Fruit fly (Drosophila melanogaster): ENCODE results near the gene Tnpo.
"Not testable (repeated sequence)": the region's sequence is repeated elsewhere in the genome, so short reads cannot be mapped to it uniquely, and the experiment has no call there.

Tnpo gene

DNA sequence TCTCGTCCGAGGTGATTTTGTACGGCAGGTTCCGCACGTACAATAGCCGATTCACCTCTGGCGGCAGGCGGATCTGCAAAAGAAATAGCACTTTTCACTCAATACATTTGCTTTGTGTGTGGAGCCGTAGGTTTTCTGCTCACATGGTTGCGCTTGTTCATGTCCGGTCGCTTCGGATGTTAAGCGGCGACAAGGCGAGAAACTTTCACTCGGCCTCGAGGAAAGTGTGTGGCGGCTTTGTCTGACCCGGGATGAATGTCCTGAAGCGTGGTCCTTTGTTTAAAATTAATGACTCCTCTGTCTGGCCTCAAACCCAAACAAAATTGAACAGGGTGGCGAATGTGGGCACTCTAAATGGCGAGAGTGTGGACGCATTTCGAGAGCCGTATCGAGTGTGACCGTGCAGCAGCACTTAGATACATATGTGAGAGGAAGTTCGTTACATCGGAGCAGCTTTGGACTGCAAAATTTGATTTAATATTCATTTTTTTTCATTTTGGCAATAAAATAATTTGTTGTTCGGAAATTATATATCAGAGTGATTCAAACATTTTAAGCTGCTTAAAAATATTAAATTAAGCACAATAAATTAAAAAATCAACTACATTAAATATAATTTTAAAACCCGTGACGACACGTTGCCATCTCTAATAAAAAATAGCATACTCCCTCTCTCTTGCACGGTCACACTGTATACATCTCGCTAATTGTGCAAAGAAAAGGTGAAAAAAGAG is at the start of gene Tnpo, which contains the start of gene Sf3b6:
Tnpo (plus strand) TSS at position 659 of the 734 bp plus-strand sequence.
Sf3b6 (minus strand) TSS at position 358 of the 734 bp plus-strand sequence.
- TF ChIP-seq psq (optimal IDR thresholded peaks at IDR 0.05) (no peak), EcR (GFP tag; optimal IDR thresholded peaks at IDR 0.05) (no peak), CG8478 (optimal IDR thresholded peaks at IDR 0.05) (no peak), Dll (optimal IDR thresholded peaks at IDR 0.05) (no peak), pan (optimal IDR thresholded peaks at IDR 0.05) (no peak), usp (GFP tag; optimal IDR thresholded peaks at IDR 0.05) (no peak)

- TF ChIP-seq CG8478 (optimal IDR thresholded peaks at IDR 0.05) (no peak), EcR (GFP tag; optimal IDR thresholded peaks at IDR 0.05) (no peak), psq (optimal IDR thresholded peaks at IDR 0.05) (no peak), pan (optimal IDR thresholded peaks at IDR 0.05) (no peak), Dll (optimal IDR thresholded peaks at IDR 0.05) (no peak), usp (GFP tag; optimal IDR thresholded peaks at IDR 0.05) (no peak)
These were observed 48.5 kb upstream of the Tnpo start, which contains the start of gene Lcp65Ac for dm6 chr3L:6144769-6145220. Gene Lcp65Ac, plus strand, starts transcription at chr3L:6144819.

dm6 chr3L:6146374-6146773 is 46.9 kb upstream of the Tnpo start, which contains the start of gene Lcp65Ab2:
Gene Lcp65Ab2, plus strand, starts transcription at chr3L:6146674.
- TF ChIP-seq pan (optimal IDR thresholded peaks at IDR 0.05); Dll (optimal IDR thresholded peaks at IDR 0.05); EcR (GFP tag; optimal IDR thresholded peaks at IDR 0.05): not testable (repeated sequence)

dm6 chr3L:6147887-6148286 is 45.4 kb upstream of the Tnpo start, which contains the start of gene Cpr65Ax1:
Gene Cpr65Ax1, minus strand, starts transcription at chr3L:6147987.
- not testable (repeated sequence) for TF ChIP-seq EcR (GFP tag; optimal IDR thresholded peaks at IDR 0.05); CG8478 (optimal IDR thresholded peaks at IDR 0.05); usp (GFP tag; optimal IDR thresholded peaks at IDR 0.05)

DNA sequence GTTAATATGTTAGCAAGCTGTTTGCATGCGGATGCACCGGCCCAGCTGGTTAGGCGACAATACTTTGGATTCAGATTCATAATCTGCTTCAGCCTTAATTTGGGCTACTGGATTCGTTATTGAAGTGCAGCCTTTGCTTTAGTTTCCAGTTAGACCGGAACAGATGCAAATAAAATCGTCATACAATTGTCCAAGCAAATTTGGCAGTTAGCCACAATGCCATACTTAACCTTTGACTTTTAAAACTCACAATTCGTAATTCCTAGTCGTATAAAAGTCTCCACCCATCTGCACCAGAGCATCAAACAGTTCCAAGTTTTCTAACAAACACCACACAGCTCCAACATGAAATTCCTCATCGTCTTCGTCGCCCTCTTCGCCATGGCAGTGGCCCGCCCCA is 44.0 kb upstream of the Tnpo start, which contains the start of gene Lcp65Ab1:
Lcp65Ab1 (plus strand) TSS at position 301 of the 400 bp plus-strand sequence.
- TF ChIP-seq usp (GFP tag; optimal IDR thresholded peaks at IDR 0.05); EcR (GFP tag; optimal IDR thresholded peaks at IDR 0.05); CG8478 (optimal IDR thresholded peaks at IDR 0.05): not testable (repeated sequence)

DNA sequence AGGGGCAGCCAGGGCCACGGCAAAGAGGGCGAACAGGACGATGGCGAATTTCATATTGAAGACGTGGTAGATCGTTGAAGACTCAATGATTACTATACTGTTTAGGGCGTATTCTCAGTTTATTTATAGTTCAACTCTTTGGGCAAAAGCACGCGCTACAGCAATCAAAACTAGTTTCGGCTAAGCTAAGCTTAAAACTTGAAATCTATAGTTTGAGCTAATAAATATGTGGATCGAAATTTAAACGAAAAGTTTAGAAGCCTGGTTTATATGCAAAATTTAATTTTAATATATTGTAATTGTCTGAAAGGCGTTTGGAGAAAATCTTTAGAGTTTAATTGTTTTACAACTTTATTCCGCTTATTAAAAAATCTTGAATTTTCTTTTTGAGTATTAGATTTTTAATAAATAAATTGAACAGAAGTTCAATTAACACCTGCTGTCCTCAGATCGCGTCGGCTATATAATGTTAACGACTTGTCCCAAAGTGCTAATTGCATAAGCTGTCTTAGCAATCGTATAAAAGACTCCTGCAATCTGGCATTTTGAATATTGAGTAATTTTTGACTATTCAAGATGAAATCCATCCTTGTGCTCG is 42.4 kb upstream of the Tnpo start, which contains the start of the genes Cpr65Ax2 and Lcp65Aa:
Cpr65Ax2 (minus strand) TSS at position 101 of the 598 bp plus-strand sequence.
Lcp65Aa (plus strand) TSS at position 548 of the 598 bp plus-strand sequence.
- not testable (repeated sequence) for TF ChIP-seq pan (optimal IDR thresholded peaks at IDR 0.05); usp (GFP tag; optimal IDR thresholded peaks at IDR 0.05); Dll (optimal IDR thresholded peaks at IDR 0.05)

dm6 chr3L:6152531-6152930 is 40.7 kb upstream of the Tnpo start, which contains the start of gene Acp65Aa:
Gene Acp65Aa, minus strand, starts transcription at chr3L:6152745.
- TF ChIP-seq Dll (optimal IDR thresholded peaks at IDR 0.05) (no peak), CG8478 (optimal IDR thresholded peaks at IDR 0.05) (no peak), pan (optimal IDR thresholded peaks at IDR 0.05) (no peak)

- TF ChIP-seq CG8478 (optimal IDR thresholded peaks at IDR 0.05): no peak
- no peak for TF ChIP-seq psq (optimal IDR thresholded peaks at IDR 0.05)
- no peak for TF ChIP-seq usp (GFP tag; optimal IDR thresholded peaks at IDR 0.05)
- TF ChIP-seq pan (optimal IDR thresholded peaks at IDR 0.05): no peak
- no peak for TF ChIP-seq EcR (GFP tag; optimal IDR thresholded peaks at IDR 0.05)
- TF ChIP-seq Dll (optimal IDR thresholded peaks at IDR 0.05): no peak
These were observed 38.3 kb upstream of the Tnpo start for dm6 chr3L:6154951-6155394.

DNA sequence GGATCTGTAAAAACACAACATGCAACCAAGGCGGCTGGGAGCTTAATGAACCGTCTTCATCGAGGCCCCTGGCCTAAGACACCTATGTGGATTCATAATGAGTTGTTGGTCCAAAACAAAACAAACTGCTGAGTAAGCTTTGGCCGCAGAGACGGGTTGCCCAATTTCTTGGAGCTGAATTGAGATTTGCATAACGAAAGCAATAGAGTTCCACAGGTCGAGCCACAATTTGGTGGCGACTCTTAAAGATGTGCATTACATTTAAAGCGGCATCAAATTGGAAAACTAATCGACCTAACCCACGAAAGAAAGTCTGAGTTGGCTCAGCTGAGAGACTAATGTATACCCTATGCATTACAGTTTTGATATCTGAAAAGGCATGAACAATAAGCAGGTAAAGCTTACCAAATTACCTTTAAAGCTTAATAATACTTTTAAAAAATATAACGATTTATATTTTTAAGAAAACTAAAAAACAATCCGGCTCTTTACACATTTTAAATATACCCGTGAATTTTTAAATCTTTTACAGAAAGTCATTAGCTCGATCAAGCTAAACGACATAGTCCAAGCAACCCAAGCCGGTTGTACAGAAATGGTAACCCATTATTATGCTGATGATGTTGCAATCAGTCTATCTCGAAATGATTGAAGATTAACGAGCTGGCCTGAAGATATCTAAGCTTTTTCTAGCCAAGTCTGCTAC is 35.8 kb upstream of the Tnpo start, which contains the start of gene CG13297:
CG13297 (minus strand) TSS at position 51 of the 706 bp plus-strand sequence.
- TF ChIP-seq pan (optimal IDR thresholded peaks at IDR 0.05) (no peak), Dll (optimal IDR thresholded peaks at IDR 0.05) (no peak), usp (GFP tag; optimal IDR thresholded peaks at IDR 0.05) (no peak), CG8478 (optimal IDR thresholded peaks at IDR 0.05) (no peak), EcR (GFP tag; optimal IDR thresholded peaks at IDR 0.05) (no peak), psq (optimal IDR thresholded peaks at IDR 0.05) (no peak)

- no peak for TF ChIP-seq usp (GFP tag; optimal IDR thresholded peaks at IDR 0.05)
- TF ChIP-seq psq (optimal IDR thresholded peaks at IDR 0.05): no peak
- no peak for TF ChIP-seq CG8478 (optimal IDR thresholded peaks at IDR 0.05)
- TF ChIP-seq EcR (GFP tag; optimal IDR thresholded peaks at IDR 0.05): no peak
- no peak for TF ChIP-seq pan (optimal IDR thresholded peaks at IDR 0.05)
- TF ChIP-seq Dll (optimal IDR thresholded peaks at IDR 0.05): no peak
These were observed 34.8 kb upstream of the Tnpo start, which contains the start of gene Cpr65Ay for dm6 chr3L:6158530-6158929. Gene Cpr65Ay, minus strand, starts transcription at chr3L:6158630.

dm6 chr3L:6159863-6160262 is 33.4 kb upstream of the Tnpo start:
- TF ChIP-seq Dll (optimal IDR thresholded peaks at IDR 0.05): no peak
- no peak for TF ChIP-seq pan (optimal IDR thresholded peaks at IDR 0.05)
- no peak for TF ChIP-seq psq (optimal IDR thresholded peaks at IDR 0.05)
- TF ChIP-seq CG8478 (optimal IDR thresholded peaks at IDR 0.05): no peak
- no peak for TF ChIP-seq EcR (GFP tag; optimal IDR thresholded peaks at IDR 0.05)
- no peak for TF ChIP-seq usp (GFP tag; optimal IDR thresholded peaks at IDR 0.05)

Measured in whole organism.